Worm (Caenorhabditis elegans): ENCODE data around the gene far-1.

Gene far-1

DNA sequence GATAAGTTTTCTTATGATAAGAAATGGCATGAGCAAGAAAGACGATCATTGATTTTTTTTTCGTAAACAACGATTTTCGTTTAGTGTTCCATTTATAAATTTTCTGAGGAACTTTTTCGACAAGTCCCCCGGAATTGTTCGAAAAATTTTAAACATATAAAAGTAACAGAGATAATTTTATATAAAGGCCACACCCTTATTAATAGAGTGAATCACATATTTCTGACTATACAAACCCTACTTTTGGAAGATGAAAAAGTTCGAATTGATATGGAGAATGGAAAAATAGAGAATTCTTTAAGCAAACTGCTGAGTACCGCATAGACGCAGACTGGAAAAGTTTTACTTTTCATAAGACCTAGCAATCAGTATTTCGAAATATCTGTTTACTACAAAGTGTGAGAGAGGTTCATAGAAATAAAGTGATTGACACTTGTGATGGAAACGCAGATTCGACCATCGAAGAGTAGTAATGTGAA lies 29.8 kb downstream of the far-1 start (continued):
- peak; percentile 8 for TF ChIP-seq sptf-2 (GFP tag; optimal IDR thresholded peaks at IDR 0.05)
- no peak for TF ChIP-seq cebp-2 (GFP tag; IDR thresholded peaks at IDR 0.05)
- TF ChIP-seq let-607 (tag; optimal IDR thresholded peaks at IDR 0.05) = peak; percentile 58 to 64
- TF ChIP-seq hsf-1 (GFP tag; IDR thresholded peaks at IDR 0.05) = peak; percentile 79
- no peak; the same call in 1 of the 2 replicates for TF ChIP-seq ceh-100 (GFP tag; IDR thresholded peaks at IDR 0.05)
- TF ChIP-seq F39B2.1 (GFP tag; IDR thresholded peaks at IDR 0.05) = no peak
- no peak; the same call in 1 of the 2 replicates for TF ChIP-seq lin-26 (GFP tag; IDR thresholded peaks at IDR 0.05)
- peak; percentile 41; the same call in 1 of the 2 replicates for TF ChIP-seq C06A6.2 (GFP tag; conservative IDR thresholded peaks at IDR 0.05)
- no peak for TF ChIP-seq fkh-3 (tag; optimal IDR thresholded peaks at IDR 0.05)
- peak; percentile 42; the same call in 1 of the 2 replicates for TF ChIP-seq ceh-40 (GFP tag; IDR thresholded peaks at IDR 0.05)
- peak; percentile 35 for TF ChIP-seq snpc-1.3 (tag; optimal IDR thresholded peaks at IDR 0.05; ENCODE audit: insufficient read depth)
- TF ChIP-seq bed-2 (GFP tag; IDR thresholded peaks at IDR 0.05) = no peak
- no peak for TF ChIP-seq ZK185.1 (tag; optimal IDR thresholded peaks at IDR 0.05; ENCODE audit: poor library complexity, severe bottlenecking)
- peak; percentile 44 for TF ChIP-seq lir-1 (GFP tag; conservative IDR thresholded peaks at IDR 0.05)
- no peak for TF ChIP-seq hrde-1 (tag; optimal IDR thresholded peaks at IDR 0.05; ENCODE audit: borderline replicate concordance)
- peak; percentile 40; the same call in 1 of the 2 replicates for TF ChIP-seq mcd-1 (GFP tag; IDR thresholded peaks at IDR 0.05)
- peak; percentile 24 for TF ChIP-seq nhr-90 (tag; optimal IDR thresholded peaks at IDR 0.05)
- TF ChIP-seq chd-7 (tag; optimal IDR thresholded peaks at IDR 0.05) = peak; percentile 70
- TF ChIP-seq nfya-2 (GFP tag; IDR thresholded peaks at IDR 0.05) = no peak
- TF ChIP-seq ztf-25 (GFP tag; IDR thresholded peaks at IDR 0.05) = no peak
- no peak for TF ChIP-seq ztf-6 (GFP tag; IDR thresholded peaks at IDR 0.05)
- no peak for TF ChIP-seq attf-3 (GFP tag; conservative IDR thresholded peaks at IDR 0.05)
- no peak for TF ChIP-seq bed-1 (GFP tag; IDR thresholded peaks at IDR 0.05)
- peak; percentile 72 for TF ChIP-seq mel-28 (tag; optimal IDR thresholded peaks at IDR 0.05; ENCODE audit: borderline replicate concordance)
- no peak for TF ChIP-seq F37B4.10 (GFP tag; IDR thresholded peaks at IDR 0.05)
- TF ChIP-seq ceh-91 (GFP tag; IDR thresholded peaks at IDR 0.05) = no peak
- no peak for TF ChIP-seq snpc-1.1 (tag; optimal IDR thresholded peaks at IDR 0.05; ENCODE audit: insufficient read depth)
- TF ChIP-seq nhr-80 (tag; optimal IDR thresholded peaks at IDR 0.05) = peak; percentile 84
- peak; percentile 65 for TF ChIP-seq tbp1 (GFP tag; optimal IDR thresholded peaks at IDR 0.05)
- TF ChIP-seq lsl-1 (GFP tag; optimal IDR thresholded peaks at IDR 0.05) = peak; percentile 42
- TF ChIP-seq dpl-1 (GFP tag; optimal IDR thresholded peaks at IDR 0.05) = peak; percentile 12
- peak; percentile 56 for TF ChIP-seq lin-54 (GFP tag; optimal IDR thresholded peaks at IDR 0.05)
- no peak for TF ChIP-seq rec-8 (tag; optimal IDR thresholded peaks at IDR 0.05)
- peak; percentile 67 for TF ChIP-seq lin-40 (tag; optimal IDR thresholded peaks at IDR 0.05)
- TF ChIP-seq athp-1 (tag; optimal IDR thresholded peaks at IDR 0.05) = no peak
- no peak for TF ChIP-seq F49E8.2 (tag; optimal IDR thresholded peaks at IDR 0.05; ENCODE audit: insufficient read depth)
- no peak for TF ChIP-seq Y67H2A.10 (GFP tag; conservative IDR thresholded peaks at IDR 0.05)
- no peak for TF ChIP-seq egl-18 (GFP tag; IDR thresholded peaks at IDR 0.05)
- peak; percentile 76 for TF ChIP-seq dox-1 (GFP tag; IDR thresholded peaks at IDR 0.05)
- TF ChIP-seq atf-7 (tag; optimal IDR thresholded peaks at IDR 0.05) = peak; percentile 75
- no peak for TF ChIP-seq nhr-179 (tag; optimal IDR thresholded peaks at IDR 0.05)
- peak; percentile 45; the same call in 1 of the 2 replicates for TF ChIP-seq madf-3 (GFP tag; IDR thresholded peaks at IDR 0.05)
- no peak for TF ChIP-seq attf-6 (GFP tag; IDR thresholded peaks at IDR 0.05)
- no peak for TF ChIP-seq hlh-26 (GFP tag; conservative IDR thresholded peaks at IDR 0.05)
- TF ChIP-seq F23B12.7 (tag; optimal IDR thresholded peaks at IDR 0.05; ENCODE audit: insufficient read depth) = peak; percentile 89
- peak; percentile 63; the same call in 1 of the 2 replicates for TF ChIP-seq pbrm-1 (GFP tag; IDR thresholded peaks at IDR 0.05)
- peak; percentile 59 for TF ChIP-seq Y95B8A.8 (GFP tag; IDR thresholded peaks at IDR 0.05)
